Worm (Caenorhabditis elegans): Measurements from ENCODE around the gene str-178.

Gene str-178

ce11 chrV:12714120-12714519, 2.2 kb downstream of the str-178 start, which contains the start of gene R11D1.4:
Gene R11D1.4, minus strand, starts transcription at chrV:12714220.
- TF ChIP-seq pes-1 (GFP tag; IDR thresholded peaks at IDR 0.05), result no peak
- no peak for TF ChIP-seq ama-1 (optimal IDR thresholded peaks at IDR 0.05)
- TF ChIP-seq tbx-11 (GFP tag; IDR thresholded peaks at IDR 0.05), result no peak
- no peak for TF ChIP-seq flt-1 (GFP tag; IDR thresholded peaks at IDR 0.05)
- no peak for TF ChIP-seq scrt-1 (GFP tag; IDR thresholded peaks at IDR 0.05)
- no peak for TF ChIP-seq hmbx-1 (tag; optimal IDR thresholded peaks at IDR 0.05)
- no peak for TF ChIP-seq tra-4 (tag; optimal IDR thresholded peaks at IDR 0.05)

- TF ChIP-seq hmg-4 (GFP tag; optimal IDR thresholded peaks at IDR 0.05) (no peak), pes-1 (GFP tag; IDR thresholded peaks at IDR 0.05) (no peak), ceh-36 (tag; optimal IDR thresholded peaks at IDR 0.05) (no peak), ama-1 (optimal IDR thresholded peaks at IDR 0.05) (no peak), tra-4 (tag; optimal IDR thresholded peaks at IDR 0.05) (no peak), hmbx-1 (tag; optimal IDR thresholded peaks at IDR 0.05) (no peak), tbx-11 (GFP tag; IDR thresholded peaks at IDR 0.05) (no peak), flt-1 (GFP tag; IDR thresholded peaks at IDR 0.05) (no peak)
These were observed 4.3 kb downstream of the str-178 start, which contains the start of gene R11D1.3 for ce11 chrV:12711999-12712398. Gene R11D1.3, minus strand, starts transcription at chrV:12712099.

- TF ChIP-seq sea-1 (GFP tag; conservative IDR thresholded peaks at IDR 0.05) (no peak), ama-1 (optimal IDR thresholded peaks at IDR 0.05) (no peak), tbx-11 (GFP tag; IDR thresholded peaks at IDR 0.05) (no peak), tbx-37 (GFP tag; conservative IDR thresholded peaks at IDR 0.05) (no peak), flt-1 (GFP tag; IDR thresholded peaks at IDR 0.05) (no peak), aly-1 (tag; optimal IDR thresholded peaks at IDR 0.05) (no peak), B0310.2 (tag; optimal IDR thresholded peaks at IDR 0.05) (no peak), scrt-1 (GFP tag; IDR thresholded peaks at IDR 0.05) (no peak), ceh-13 (GFP tag; optimal IDR thresholded peaks at IDR 0.05) (no peak), ceh-36 (tag; optimal IDR thresholded peaks at IDR 0.05) (no peak), hmbx-1 (tag; optimal IDR thresholded peaks at IDR 0.05) (no peak), hnd-1 (tag; optimal IDR thresholded peaks at IDR 0.05) (no peak), F13C5.2 (tag; optimal IDR thresholded peaks at IDR 0.05) (no peak), hmg-4 (GFP tag; optimal IDR thresholded peaks at IDR 0.05) (no peak), ets-7 (tag; optimal IDR thresholded peaks at IDR 0.05) (no peak), pes-1 (GFP tag; IDR thresholded peaks at IDR 0.05) (no peak), tra-4 (tag; optimal IDR thresholded peaks at IDR 0.05) (no peak)
These were observed 8.0 kb downstream of the str-178 start, which contains the start of gene R11D1.2 for ce11 chrV:12708305-12708704. Gene R11D1.2, plus strand, starts transcription at chrV:12708605.

DNA sequence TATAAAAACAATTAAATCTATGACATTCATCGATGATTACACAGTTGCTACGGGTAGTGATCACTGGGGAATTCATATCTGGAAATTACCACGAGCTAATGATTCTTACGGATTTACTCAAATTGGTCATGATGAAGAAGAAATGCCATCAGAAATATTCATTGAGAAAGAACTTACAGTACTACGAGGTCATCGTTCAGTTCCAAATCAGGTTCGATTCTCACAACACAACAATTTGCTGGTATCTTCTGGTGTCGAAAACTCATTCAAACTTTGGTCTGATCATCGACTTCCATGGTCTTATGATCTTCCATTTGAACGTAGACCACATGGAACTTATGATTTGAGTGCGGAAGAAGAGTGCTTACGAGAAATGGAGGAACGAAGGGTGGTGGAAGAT, 9.8 kb downstream of the str-178 start:
- no peak for TF ChIP-seq tbx-11 (GFP tag; IDR thresholded peaks at IDR 0.05)
- no peak for TF ChIP-seq hmg-4 (GFP tag; optimal IDR thresholded peaks at IDR 0.05)
- no peak for TF ChIP-seq flt-1 (GFP tag; IDR thresholded peaks at IDR 0.05)
- TF ChIP-seq sea-1 (GFP tag; conservative IDR thresholded peaks at IDR 0.05), result no peak
- TF ChIP-seq B0310.2 (tag; optimal IDR thresholded peaks at IDR 0.05), result no peak
- no peak for TF ChIP-seq F13C5.2 (tag; optimal IDR thresholded peaks at IDR 0.05)
- TF ChIP-seq ama-1 (optimal IDR thresholded peaks at IDR 0.05), result no peak
- TF ChIP-seq aly-1 (tag; optimal IDR thresholded peaks at IDR 0.05), result no peak
- no peak for TF ChIP-seq tra-4 (tag; optimal IDR thresholded peaks at IDR 0.05)
- no peak for TF ChIP-seq hmbx-1 (tag; optimal IDR thresholded peaks at IDR 0.05)
- no peak for TF ChIP-seq ets-7 (tag; optimal IDR thresholded peaks at IDR 0.05)
- no peak for TF ChIP-seq pes-1 (GFP tag; IDR thresholded peaks at IDR 0.05)
- TF ChIP-seq ceh-36 (tag; optimal IDR thresholded peaks at IDR 0.05), result no peak
- no peak for TF ChIP-seq tbx-37 (GFP tag; conservative IDR thresholded peaks at IDR 0.05)
- no peak for TF ChIP-seq ceh-13 (GFP tag; optimal IDR thresholded peaks at IDR 0.05)
- TF ChIP-seq hnd-1 (tag; optimal IDR thresholded peaks at IDR 0.05), result no peak
- no peak for TF ChIP-seq scrt-1 (GFP tag; IDR thresholded peaks at IDR 0.05)

- TF ChIP-seq B0310.2 (tag; optimal IDR thresholded peaks at IDR 0.05) (no peak), sea-1 (GFP tag; conservative IDR thresholded peaks at IDR 0.05) (no peak), ceh-13 (GFP tag; optimal IDR thresholded peaks at IDR 0.05) (no peak), ceh-36 (tag; optimal IDR thresholded peaks at IDR 0.05) (no peak), ama-1 (optimal IDR thresholded peaks at IDR 0.05) (no peak), ets-7 (tag; optimal IDR thresholded peaks at IDR 0.05) (no peak), flt-1 (GFP tag; IDR thresholded peaks at IDR 0.05) (no peak), tra-4 (tag; optimal IDR thresholded peaks at IDR 0.05) (no peak), aly-1 (tag; optimal IDR thresholded peaks at IDR 0.05) (no peak), hmbx-1 (tag; optimal IDR thresholded peaks at IDR 0.05) (no peak), tbx-11 (GFP tag; IDR thresholded peaks at IDR 0.05) (no peak), pes-1 (GFP tag; IDR thresholded peaks at IDR 0.05) (no peak), hmg-4 (GFP tag; optimal IDR thresholded peaks at IDR 0.05) (no peak), scrt-1 (GFP tag; IDR thresholded peaks at IDR 0.05) (no peak), hnd-1 (tag; optimal IDR thresholded peaks at IDR 0.05) (no peak), F13C5.2 (tag; optimal IDR thresholded peaks at IDR 0.05) (no peak), tbx-37 (GFP tag; conservative IDR thresholded peaks at IDR 0.05) (no peak)
These were observed 12.3 kb downstream of the str-178 start, which contains the start of gene R11D1.1 for ce11 chrV:12704077-12704476. Gene R11D1.1, plus strand, starts transcription at chrV:12704377.

ce11 chrV:12701613-12702012, 14.7 kb downstream of the str-178 start:
- TF ChIP-seq sea-1 (GFP tag; conservative IDR thresholded peaks at IDR 0.05) (no peak), flt-1 (GFP tag; IDR thresholded peaks at IDR 0.05) (no peak), hmbx-1 (tag; optimal IDR thresholded peaks at IDR 0.05) (no peak), aly-1 (tag; optimal IDR thresholded peaks at IDR 0.05) (no peak), ceh-13 (GFP tag; optimal IDR thresholded peaks at IDR 0.05) (no peak), hnd-1 (tag; optimal IDR thresholded peaks at IDR 0.05) (no peak), ceh-36 (tag; optimal IDR thresholded peaks at IDR 0.05) (no peak), hmg-4 (GFP tag; optimal IDR thresholded peaks at IDR 0.05) (no peak), tbx-37 (GFP tag; conservative IDR thresholded peaks at IDR 0.05) (no peak), scrt-1 (GFP tag; IDR thresholded peaks at IDR 0.05) (no peak), ets-7 (tag; optimal IDR thresholded peaks at IDR 0.05) (no peak), B0310.2 (tag; optimal IDR thresholded peaks at IDR 0.05) (no peak), tra-4 (tag; optimal IDR thresholded peaks at IDR 0.05) (no peak), ama-1 (optimal IDR thresholded peaks at IDR 0.05) (no peak), F13C5.2 (tag; optimal IDR thresholded peaks at IDR 0.05) (no peak), tbx-11 (GFP tag; IDR thresholded peaks at IDR 0.05) (no peak), pes-1 (GFP tag; IDR thresholded peaks at IDR 0.05) (no peak)

DNA sequence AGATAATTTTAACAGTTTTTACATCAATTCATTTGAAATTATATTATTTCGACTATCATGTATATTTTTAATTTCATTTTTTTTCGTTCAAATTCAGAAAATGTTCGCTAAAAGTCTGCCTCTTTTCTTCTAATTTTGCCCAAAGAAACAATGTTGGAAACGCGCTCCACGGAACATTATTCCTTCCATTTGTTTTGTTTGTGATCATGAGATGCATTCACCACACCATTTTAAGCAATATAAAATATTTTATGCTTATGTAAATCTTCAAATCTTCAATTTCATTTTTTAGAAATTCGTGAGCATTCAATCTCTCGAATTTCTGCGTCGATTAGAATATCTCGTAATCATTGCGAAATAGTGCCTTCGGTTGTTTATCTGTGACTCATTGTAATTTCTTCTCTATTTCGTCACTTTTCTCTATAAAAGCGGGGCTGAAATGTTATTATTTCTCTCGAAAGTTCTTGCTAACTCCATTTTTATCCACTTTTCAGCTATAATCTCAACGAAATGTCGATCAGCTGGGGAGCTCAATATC, 18.9 kb downstream of the str-178 start, which contains the start of gene istr-1:
Gene istr-1 (plus strand): TSS at position 495 of the 538 bp plus-strand sequence.
- no peak for TF ChIP-seq ceh-36 (tag; optimal IDR thresholded peaks at IDR 0.05)
